7 worm cellular contexts compared by ENCODE assay signal in genomic region chrIV:4747553-4747952, ce11.
TF ChIP-seq lines count a peak whose summit lies in the region.

Gene tctn-1 (minus strand): TSS chrIV:4747832.

TF ChIP-seq in whole organism, L1 larva, 84 proteins besides CTCF, POLR2A, EP300 and RAD21 (continues in another document):
- TF ChIP-seq jun-1 (tag; optimal IDR thresholded peaks at IDR 0.05; lab: Kevin White, UChicago) (no peak), sox-4 (tag; optimal IDR thresholded peaks at IDR 0.05; lab: Kevin White, UChicago) (no peak), dpl-1 (GFP tag; optimal IDR thresholded peaks at IDR 0.05; lab: Kevin White, UChicago) (no peak), pqm-1 (tag; optimal IDR thresholded peaks at IDR 0.05; lab: Kevin White, UChicago) (no peak), lin-35 (GFP tag; optimal IDR thresholded peaks at IDR 0.05; lab: Kevin White, UChicago) (no peak), unc-98 (GFP tag; IDR thresholded peaks at IDR 0.05; lab: Robert Waterston, UW) (no peak), lsy-2 (tag; optimal IDR thresholded peaks at IDR 0.05; lab: Kevin White, UChicago) (peak; percentile 43 to 51), nhr-76 (tag; optimal IDR thresholded peaks at IDR 0.05; lab: Kevin White, UChicago) (no peak), nhr-11 (tag; optimal IDR thresholded peaks at IDR 0.05; lab: Kevin White, UChicago) (no peak), lin-14 (GFP tag; optimal IDR thresholded peaks at IDR 0.05; lab: Kevin White, UChicago) (no peak), nhr-90 (tag; optimal IDR thresholded peaks at IDR 0.05; lab: Kevin White, UChicago; ENCODE audit: poor library complexity) (no peak), pax-3 (tag; optimal IDR thresholded peaks at IDR 0.05; lab: Kevin White, UChicago) (no peak), zip-4 (GFP tag; optimal IDR thresholded peaks at IDR 0.05; lab: Kevin White, UChicago) (no peak)

TF ChIP-seq in whole organism, L2 larva, 48 proteins besides CTCF, POLR2A, EP300 and RAD21:
- TF ChIP-seq lsy-2 (tag; optimal IDR thresholded peaks at IDR 0.05; lab: Kevin White, UChicago) (peak; percentile 29 to 56), ama-1 (optimal IDR thresholded peaks at IDR 0.05; lab: Kevin White, UChicago) (peak; percentile 63), sem-4 (tag; optimal IDR thresholded peaks at IDR 0.05; lab: Kevin White, UChicago) (no peak), C34F6.9 (tag; optimal IDR thresholded peaks at IDR 0.05; lab: Kevin White, UChicago) (no peak), nhr-129 (tag; optimal IDR thresholded peaks at IDR 0.05; lab: Kevin White, UChicago) (peak; percentile 16), lin-13 (GFP tag; optimal IDR thresholded peaks at IDR 0.05; lab: Kevin White, UChicago) (peak; percentile 9)

TF ChIP-seq in whole organism, L3 larva, 47 proteins besides CTCF, POLR2A, EP300 and RAD21:
- peak; percentile 65 for TF ChIP-seq ama-1 (optimal IDR thresholded peaks at IDR 0.05; lab: Kevin White, UChicago)
- peak; percentile 36 for TF ChIP-seq R02D3.7 (tag; optimal IDR thresholded peaks at IDR 0.05; lab: Kevin White, UChicago)
- TF ChIP-seq nfya-1 (tag; optimal IDR thresholded peaks at IDR 0.05; lab: Kevin White, UChicago; ENCODE audit: insufficient read depth): peak; percentile 24
- TF ChIP-seq lin-15B (tag; optimal IDR thresholded peaks at IDR 0.05; lab: Kevin White, UChicago): peak; percentile 16
- no peak for TF ChIP-seq ceh-28 (tag; optimal IDR thresholded peaks at IDR 0.05; lab: Kevin White, UChicago)

TF ChIP-seq in whole organism, L4 larva, 104 proteins besides CTCF, POLR2A, EP300 and RAD21 (continues in another document):
- no peak for TF ChIP-seq D1046.2 (GFP tag; IDR thresholded peaks at IDR 0.05; lab: Robert Waterston, UW)
- no peak for TF ChIP-seq mdl-1 (tag; optimal IDR thresholded peaks at IDR 0.05; lab: Kevin White, UChicago)
- TF ChIP-seq T26A8.4 (GFP tag; IDR thresholded peaks at IDR 0.05; lab: Robert Waterston, UW): no peak
- TF ChIP-seq duxl-1 (tag; optimal IDR thresholded peaks at IDR 0.05; lab: Kevin White, UChicago; ENCODE audit: poor library complexity): no peak
- peak; percentile 7 for TF ChIP-seq dve-1 (tag; optimal IDR thresholded peaks at IDR 0.05; lab: Kevin White, UChicago; ENCODE audit: insufficient read depth)
- 0 out of 2 replicates have a peak, but pooled peaks have one; percentile 26 for TF ChIP-seq mdt-29 (GFP tag; IDR thresholded peaks at IDR 0.05; lab: Robert Waterston, UW)
- TF ChIP-seq zfp-3 (GFP tag; conservative IDR thresholded peaks at IDR 0.05; lab: Robert Waterston, UW): peak; percentile 18; the same call in 1 of the 2 replicates
- TF ChIP-seq T20F7.1 (GFP tag; optimal IDR thresholded peaks at IDR 0.05; lab: Kevin White, UChicago): no peak
- TF ChIP-seq daf-16 (GFP tag; optimal IDR thresholded peaks at IDR 0.05; lab: Kevin White, UChicago): peak in 1 of 2 experiments; percentile 22
- peak; percentile 21 for TF ChIP-seq daf-16 (tag; optimal IDR thresholded peaks at IDR 0.05; lab: Kevin White, UChicago)
- TF ChIP-seq mes-2 (tag; optimal IDR thresholded peaks at IDR 0.05; lab: Kevin White, UChicago; ENCODE audit: poor library complexity, severe bottlenecking): peak; percentile 9
- no peak for TF ChIP-seq tra-1 (GFP tag; IDR thresholded peaks at IDR 0.05; lab: Robert Waterston, UW)
- 0 out of 2 replicates have a peak, but pooled peaks have one; percentile 15 for TF ChIP-seq dmd-8 (GFP tag; IDR thresholded peaks at IDR 0.05; lab: Robert Waterston, UW)
- peak; percentile 23; the same call in 1 of the 2 replicates for TF ChIP-seq dmd-6 (GFP tag; IDR thresholded peaks at IDR 0.05; lab: Robert Waterston, UW)
- TF ChIP-seq ctbp-1 (GFP tag; IDR thresholded peaks at IDR 0.05; lab: Robert Waterston, UW): 0 out of 2 replicates have a peak, but pooled peaks have one; percentile 14

TF ChIP-seq in whole organism, early embryonic, 17 proteins besides CTCF, POLR2A, EP300 and RAD21:
- TF ChIP-seq ama-1 (optimal IDR thresholded peaks at IDR 0.05; lab: Kevin White, UChicago) (peak; percentile 14), hmg-4 (GFP tag; optimal IDR thresholded peaks at IDR 0.05; lab: Kevin White, UChicago) (no peak)

TF ChIP-seq in whole organism, mixed stage, embryonic, 35 proteins besides CTCF, POLR2A, EP300 and RAD21:
- TF ChIP-seq lsy-2 (tag; optimal IDR thresholded peaks at IDR 0.05; lab: Kevin White, UChicago) (no peak), hlh-1 (tag; optimal IDR thresholded peaks at IDR 0.05; lab: Kevin White, UChicago) (peak; percentile 30)

TF ChIP-seq in whole organism, young adult, 124 proteins besides CTCF, POLR2A, EP300 and RAD21 (continues in another document):
- TF ChIP-seq sea-2 (GFP tag; IDR thresholded peaks at IDR 0.05; lab: Robert Waterston, UW) (no peak), dpff-1 (tag; optimal IDR thresholded peaks at IDR 0.05; lab: Kevin White, UChicago) (no peak), pbrm-1 (GFP tag; IDR thresholded peaks at IDR 0.05; lab: Robert Waterston, UW) (no peak), repo-1 (tag; optimal IDR thresholded peaks at IDR 0.05; lab: Kevin White, UChicago) (peak; percentile 69), lsy-27 (tag; optimal IDR thresholded peaks at IDR 0.05; lab: Kevin White, UChicago; ENCODE audit: borderline replicate concordance, insufficient read depth) (no peak), lsl-1 (GFP tag; optimal IDR thresholded peaks at IDR 0.05; lab: Kevin White, UChicago) (no peak), xnd-1 (tag; optimal IDR thresholded peaks at IDR 0.05; lab: Kevin White, UChicago) (no peak), bed-2 (GFP tag; IDR thresholded peaks at IDR 0.05; lab: Robert Waterston, UW) (no peak), F49E8.2 (tag; optimal IDR thresholded peaks at IDR 0.05; lab: Kevin White, UChicago; ENCODE audit: insufficient read depth) (peak; percentile 28), let-607 (tag; optimal IDR thresholded peaks at IDR 0.05; lab: Kevin White, UChicago) (no peak), attf-5 (GFP tag; optimal IDR thresholded peaks at IDR 0.05; lab: Kevin White, UChicago) (peak; percentile 17), somi-1 (GFP tag; optimal IDR thresholded peaks at IDR 0.05; lab: Kevin White, UChicago) (no peak), zim-3 (tag; optimal IDR thresholded peaks at IDR 0.05; lab: Kevin White, UChicago) (no peak), mel-28 (tag; optimal IDR thresholded peaks at IDR 0.05; lab: Kevin White, UChicago; ENCODE audit: borderline replicate concordance) (no peak), rec-8 (tag; optimal IDR thresholded peaks at IDR 0.05; lab: Kevin White, UChicago) (no peak), nhr-179 (tag; optimal IDR thresholded peaks at IDR 0.05; lab: Kevin White, UChicago) (no peak), ztf-18 (tag; optimal IDR thresholded peaks at IDR 0.05; lab: Kevin White, UChicago) (no peak), B0336.3 (GFP tag; IDR thresholded peaks at IDR 0.05; lab: Robert Waterston, UW) (no peak), snpc-3.4 (tag; optimal IDR thresholded peaks at IDR 0.05; lab: Kevin White, UChicago) (peak; percentile 11), Y95B8A.8 (GFP tag; IDR thresholded peaks at IDR 0.05; lab: Robert Waterston, UW) (0 out of 2 replicates have a peak, but pooled peaks have one; percentile 52), F37B4.10 (GFP tag; IDR thresholded peaks at IDR 0.05; lab: Robert Waterston, UW) (no peak), madf-6 (GFP tag; IDR thresholded peaks at IDR 0.05; lab: Robert Waterston, UW) (peak; percentile 16; the same call in 1 of the 2 replicates), F57C9.4 (tag; optimal IDR thresholded peaks at IDR 0.05; lab: Kevin White, UChicago) (no peak), B0035.1 (tag; optimal IDR thresholded peaks at IDR 0.05; lab: Kevin White, UChicago) (no peak), unc-62 (GFP tag; optimal IDR thresholded peaks at IDR 0.05; lab: Kevin White, UChicago) (no peak), C17E4.6 (GFP tag; IDR thresholded peaks at IDR 0.05; lab: Robert Waterston, UW) (no peak), rcor-1 (GFP tag; IDR thresholded peaks at IDR 0.05; lab: Robert Waterston, UW) (no peak), die-1 (tag; optimal IDR thresholded peaks at IDR 0.05; lab: Kevin White, UChicago) (no peak), aptf-3 (GFP tag; IDR thresholded peaks at IDR 0.05; lab: Robert Waterston, UW) (no peak), nhr-27 (tag; optimal IDR thresholded peaks at IDR 0.05; lab: Kevin White, UChicago) (no peak), ceh-58 (GFP tag; IDR thresholded peaks at IDR 0.05; lab: Robert Waterston, UW) (no peak), ztf-22 (GFP tag; optimal IDR thresholded peaks at IDR 0.05; lab: Kevin White, UChicago) (no peak), ceh-79 (tag; optimal IDR thresholded peaks at IDR 0.05; lab: Kevin White, UChicago) (no peak), ceh-91 (GFP tag; IDR thresholded peaks at IDR 0.05; lab: Robert Waterston, UW) (no peak), tbx-9 (tag; optimal IDR thresholded peaks at IDR 0.05; lab: Kevin White, UChicago; ENCODE audit: borderline replicate concordance) (no peak), Y79H2A.3 (GFP tag; conservative IDR thresholded peaks at IDR 0.05; lab: Robert Waterston, UW) (no peak), zfh-2 (GFP tag; conservative IDR thresholded peaks at IDR 0.05; lab: Robert Waterston, UW) (no peak), efl-1 (GFP tag; optimal IDR thresholded peaks at IDR 0.05; lab: Kevin White, UChicago) (no peak), ceh-27 (GFP tag; optimal IDR thresholded peaks at IDR 0.05; lab: Kevin White, UChicago) (no peak), Y67H2A.10 (GFP tag; conservative IDR thresholded peaks at IDR 0.05; lab: Robert Waterston, UW) (no peak), F57A8.1 (GFP tag; optimal IDR thresholded peaks at IDR 0.05; lab: Kevin White, UChicago) (no peak), hmg-1.2 (GFP tag; IDR thresholded peaks at IDR 0.05; lab: Robert Waterston, UW) (peak; percentile 22; the same call in 1 of the 2 replicates), nfyb-1 (GFP tag; IDR thresholded peaks at IDR 0.05; lab: Robert Waterston, UW) (no peak), dox-1 (GFP tag; IDR thresholded peaks at IDR 0.05; lab: Robert Waterston, UW) (0 out of 2 replicates have a peak, but pooled peaks have one; percentile 14), ets-4 (GFP tag; optimal IDR thresholded peaks at IDR 0.05; lab: Kevin White, UChicago) (no peak), fkh-3 (tag; optimal IDR thresholded peaks at IDR 0.05; lab: Kevin White, UChicago) (no peak), ceh-40 (GFP tag; IDR thresholded peaks at IDR 0.05; lab: Robert Waterston, UW) (no peak), ama-1 (optimal IDR thresholded peaks at IDR 0.05; lab: Kevin White, UChicago) (peak; percentile 25), ama-1 (GFP tag; optimal IDR thresholded peaks at IDR 0.05; lab: Kevin White, UChicago) (peak in 1 of 2 experiments; percentile 51), ceh-100 (GFP tag; IDR thresholded peaks at IDR 0.05; lab: Robert Waterston, UW) (no peak), snpc-1.1 (tag; optimal IDR thresholded peaks at IDR 0.05; lab: Kevin White, UChicago; ENCODE audit: insufficient read depth) (no peak)
